Fruit fly (Drosophila melanogaster) whole organism, embryonic: ENCODE results near the gene CG31612.

Experiments
- Aef1 ChIP-seq: fragments of 200-800 bp; sonication (Bioruptor generic); IDR thresholded peaks from 3 replicates; pipeline ENCODE4 v1.3.6; 2022; ENCODE audit warnings: missing biosample characterization, missing genetic modification characterization
- Antp ChIP-seq: fragments of 200-800 bp; sonication (Bioruptor generic); optimal IDR thresholded peaks from 3 replicates; lab custom pipeline; 2016; ENCODE audit warnings: missing biosample characterization, missing genetic modification characterization
- Atf-2 ChIP-seq: fragments of 200-800 bp; sonication (Bioruptor generic); optimal IDR thresholded peaks from 2 replicates; lab custom pipeline; 2016; ENCODE audit warnings: missing biosample characterization, missing genetic modification characterization
- CG1647 ChIP-seq: fragments of 200-800 bp; sonication (Bioruptor generic); optimal IDR thresholded peaks from 3 replicates; lab custom pipeline; 2016; ENCODE audit warnings: missing biosample characterization, missing genetic modification characterization
- CG16813 ChIP-seq: fragments of 200-800 bp; sonication (Bioruptor generic); IDR thresholded peaks from 3 replicates; pipeline ENCODE4 v1.3.6; 2022; ENCODE audit warnings: missing biosample characterization, missing genetic modification characterization; ENCODE audit not compliant: partially characterized antibody
- CG2712 ChIP-seq: fragments of 200-800 bp; optimal IDR thresholded peaks from 3 replicates; lab custom pipeline; 2019; ENCODE audit warnings: missing biosample characterization, mild to moderate bottlenecking, missing genetic modification characterization, moderate library complexity
- CG34224 ChIP-seq: fragments of 200-800 bp; sonication (Bioruptor generic); IDR thresholded peaks from 3 replicates; pipeline ENCODE4 v1.3.6; 2022; ENCODE audit warnings: missing biosample characterization, missing genetic modification characterization; ENCODE audit not compliant: partially characterized antibody
- CG34376 ChIP-seq: fragments of 200-800 bp; sonication (Bioruptor generic); optimal IDR thresholded peaks from 2 replicates; lab custom pipeline; 2018; ENCODE audit warnings: missing biosample characterization, mild to moderate bottlenecking, missing genetic modification characterization
- CG4617 ChIP-seq: fragments of 200-800 bp; sonication (Bioruptor generic); optimal IDR thresholded peaks from 3 replicates; lab custom pipeline; 2016; ENCODE audit warnings: missing biosample characterization, missing genetic modification characterization, borderline replicate concordance
- CG5180 ChIP-seq: fragments of 200-800 bp; sonication (Bioruptor generic); optimal IDR thresholded peaks from 3 replicates; lab custom pipeline; 2017; ENCODE audit warnings: missing biosample characterization, missing genetic modification characterization, mild to moderate bottlenecking, moderate library complexity, missing genetic modification reagents
- CG5953 ChIP-seq: fragments of 200-800 bp; sonication (Bioruptor generic); IDR thresholded peaks from 2 replicates; pipeline ENCODE4 v1.3.6; 2022; ENCODE audit warnings: missing biosample characterization, missing genetic modification characterization
- CG7839 ChIP-seq: fragments of 200-800 bp; sonication (Bioruptor generic); optimal IDR thresholded peaks from 3 replicates; lab custom pipeline; 2018; ENCODE audit warnings: missing biosample characterization, mild to moderate bottlenecking, missing genetic modification characterization, moderate library complexity
- CG7963 ChIP-seq: fragments of 200-800 bp; sonication (Bioruptor generic); IDR thresholded peaks from 3 replicates; pipeline ENCODE4 v1.3.6; 2022; ENCODE audit warnings: missing biosample characterization, missing genetic modification characterization; ENCODE audit not compliant: partially characterized antibody
- CG8089 ChIP-seq: fragments of 200-800 bp; sonication (Bioruptor generic); optimal IDR thresholded peaks from 3 replicates; lab custom pipeline; 2016; ENCODE audit warnings: missing biosample characterization, missing genetic modification characterization
- D ChIP-seq, 2 experiments: fragments of 200-800 bp in 1 of 2; fragments of >200 bp in 1 of 2; sonication (Bioruptor generic) in 1 of 2; optimal IDR thresholded peaks; 2 replicates in 1 of 2; 3 replicates in 1 of 2; lab custom pipeline; 2017; ENCODE audit warnings: mild to moderate bottlenecking in 1 of 2, missing biosample characterization in 1 of 2, missing genetic modification characterization in 1 of 2, missing genetic modification reagents in 1 of 2
- E2f2 ChIP-seq: fragments of 200-800 bp; sonication (Bioruptor generic); IDR thresholded peaks from 2 replicates; pipeline ENCODE4 v1.3.6; 2022; ENCODE audit warnings: missing biosample characterization, missing genetic modification characterization
- Fer1 ChIP-seq: fragments of 200-800 bp; sonication (Bioruptor generic); optimal IDR thresholded peaks from 2 replicates; lab custom pipeline; 2017; ENCODE audit warnings: missing biosample characterization, mild to moderate bottlenecking, missing genetic modification characterization
- Fer3 ChIP-seq: fragments of 200-800 bp; sonication (Bioruptor generic); optimal IDR thresholded peaks from 2 replicates; lab custom pipeline; 2018; ENCODE audit warnings: missing biosample characterization, mild to moderate bottlenecking, missing genetic modification characterization, moderate library complexity
- HmgD ChIP-seq: fragments of 200-800 bp; sonication (Bioruptor generic); optimal IDR thresholded peaks from 3 replicates; lab custom pipeline; 2016; ENCODE audit warnings: missing biosample characterization, missing genetic modification characterization
- MBD-R2 ChIP-seq: fragments of 200-800 bp; sonication (Bioruptor generic); IDR thresholded peaks from 2 replicates; pipeline ENCODE4 v1.3.6; 2022; ENCODE audit warnings: missing biosample characterization, missing genetic modification characterization
- Nf-YA ChIP-seq: fragments of 200-800 bp; sonication (Bioruptor generic); IDR thresholded peaks from 2 replicates; pipeline ENCODE4 v1.3.6; 2022; ENCODE audit warnings: missing biosample characterization, missing genetic modification characterization
- Nf-YB ChIP-seq: fragments of 200-800 bp; sonication (Bioruptor generic); optimal IDR thresholded peaks from 3 replicates; lab custom pipeline; 2019; ENCODE audit warnings: missing biosample characterization, mild to moderate bottlenecking, missing genetic modification characterization, moderate library complexity
- Trl ChIP-seq, 3 experiments: fragments of >200 bp in 2 of 3; fragments of 200-800 bp in 1 of 3; sonication (Bioruptor generic) in 1 of 3; optimal IDR thresholded peaks; 2 replicates in 1 of 3; 3 replicates in 2 of 3; lab custom pipeline; 2016 to 2017; ENCODE audit warnings: missing biosample characterization in 1 of 3, missing genetic modification characterization in 1 of 3
- YL-1 ChIP-seq: fragments of 200-800 bp; sonication (Bioruptor generic); optimal IDR thresholded peaks from 3 replicates; lab custom pipeline; 2017; ENCODE audit warnings: missing biosample characterization, mild to moderate bottlenecking, missing genetic modification characterization
- ac ChIP-seq: fragments of 200-800 bp; sonication (Bioruptor generic); optimal IDR thresholded peaks from 3 replicates; lab custom pipeline; 2017; ENCODE audit warnings: missing biosample characterization, mild to moderate bottlenecking, missing genetic modification characterization
- ara ChIP-seq: fragments of 200-800 bp; sonication (Bioruptor generic); IDR thresholded peaks from 2 replicates; pipeline ENCODE4 v1.3.6; 2022; ENCODE audit warnings: missing biosample characterization, missing genetic modification characterization
- ato ChIP-seq: fragments of 200-800 bp; sonication (Bioruptor generic); IDR thresholded peaks from 2 replicates; pipeline ENCODE4 v1.3.6; 2022; ENCODE audit warnings: missing biosample characterization, missing genetic modification characterization; ENCODE audit not compliant: partially characterized antibody
- bbx ChIP-seq: fragments of 200-800 bp; sonication (Bioruptor generic); IDR thresholded peaks from 2 replicates; pipeline ENCODE4 v1.3.6; 2022; ENCODE audit warnings: missing biosample characterization, missing genetic modification characterization; ENCODE audit not compliant: partially characterized antibody
- bigmax ChIP-seq: fragments of 200-800 bp; sonication (Bioruptor generic); optimal IDR thresholded peaks from 2 replicates; lab custom pipeline; 2018; ENCODE audit warnings: missing biosample characterization, mild to moderate bottlenecking, missing genetic modification characterization
- disco-r ChIP-seq: fragments of 200-800 bp; sonication (Bioruptor generic); optimal IDR thresholded peaks from 2 replicates; lab custom pipeline; 2016; ENCODE audit warnings: missing biosample characterization, missing genetic modification characterization
- dm ChIP-seq: fragments of 200-800 bp; sonication (Bioruptor generic); optimal IDR thresholded peaks from 3 replicates; lab custom pipeline; 2016; ENCODE audit warnings: missing biosample characterization, missing genetic modification characterization
- dmrt11E ChIP-seq: fragments of 200-800 bp; sonication (Bioruptor generic); optimal IDR thresholded peaks from 3 replicates; lab custom pipeline; 2018; ENCODE audit warnings: missing biosample characterization, mild to moderate bottlenecking, missing genetic modification characterization, moderate library complexity
- ems ChIP-seq: fragments of 200-800 bp; sonication (Bioruptor generic); optimal IDR thresholded peaks from 3 replicates; lab custom pipeline; 2016; ENCODE audit warnings: missing biosample characterization, missing genetic modification characterization
- ewg ChIP-seq: fragments of 200-800 bp; sonication (Bioruptor generic); optimal IDR thresholded peaks from 3 replicates; lab custom pipeline; 2017; ENCODE audit warnings: mild to moderate bottlenecking, missing biosample characterization, missing genetic modification reagents, missing genetic modification characterization
- exex ChIP-seq: fragments of 200-800 bp; sonication (Bioruptor generic); optimal IDR thresholded peaks from 4 replicates; lab custom pipeline; 2018; ENCODE audit warnings: missing biosample characterization, mild to moderate bottlenecking, missing genetic modification characterization, moderate library complexity
- fu2 ChIP-seq: fragments of 200-800 bp; sonication (Bioruptor generic); optimal IDR thresholded peaks from 2 replicates; lab custom pipeline; 2016; ENCODE audit warnings: missing biosample characterization, missing genetic modification characterization
- gcm ChIP-seq: fragments of 200-800 bp; sonication (Bioruptor generic); optimal IDR thresholded peaks from 2 replicates; lab custom pipeline; 2019; ENCODE audit warnings: missing biosample characterization, mild to moderate bottlenecking, missing genetic modification characterization, moderate library complexity
- gcm2 ChIP-seq: fragments of 200-800 bp; sonication (Bioruptor generic); optimal IDR thresholded peaks from 2 replicates; lab custom pipeline; 2016; ENCODE audit warnings: missing biosample characterization, missing genetic modification characterization
- gro ChIP-seq: fragments of 200-800 bp; sonication (Bioruptor generic); optimal IDR thresholded peaks from 2 replicates; lab custom pipeline; 2016; ENCODE audit warnings: missing biosample characterization, missing genetic modification characterization
- ham ChIP-seq: fragments of 200-800 bp; sonication (Bioruptor generic); IDR thresholded peaks from 2 replicates; pipeline ENCODE4 v1.3.6; 2022; ENCODE audit warnings: missing biosample characterization, missing genetic modification characterization
- kah ChIP-seq: fragments of 200-800 bp; sonication (Bioruptor generic); optimal IDR thresholded peaks from 2 replicates; lab custom pipeline; 2018; ENCODE audit warnings: missing biosample characterization, mild to moderate bottlenecking, missing genetic modification characterization
- otp ChIP-seq: fragments of 200-800 bp; sonication (Bioruptor generic); IDR thresholded peaks from 3 replicates; pipeline ENCODE4, ENCODE4 v1.3.6; 2022; ENCODE audit warnings: missing biosample characterization, missing genetic modification characterization
- pum ChIP-seq: fragments of 200-800 bp; sonication (Bioruptor generic); optimal IDR thresholded peaks from 2 replicates; lab custom pipeline; 2016; ENCODE audit warnings: missing biosample characterization, missing genetic modification characterization
- schlank ChIP-seq: fragments of 200-800 bp; sonication (Bioruptor generic); optimal IDR thresholded peaks from 2 replicates; lab custom pipeline; 2018; ENCODE audit warnings: missing biosample characterization, mild to moderate bottlenecking, missing genetic modification characterization
- slou ChIP-seq: fragments of 200-800 bp; sonication (Bioruptor generic); optimal IDR thresholded peaks from 3 replicates; lab custom pipeline; 2016; ENCODE audit warnings: missing biosample characterization, missing genetic modification characterization
- tio ChIP-seq: fragments of 200-800 bp; sonication (Bioruptor generic); optimal IDR thresholded peaks from 2 replicates; lab custom pipeline; 2017; ENCODE audit warnings: missing biosample characterization, missing genetic modification characterization, inconsistent platforms
- z ChIP-seq: fragments of 200-800 bp; sonication (Bioruptor generic); IDR thresholded peaks from 3 replicates; pipeline ENCODE4 v1.3.6; 2022; ENCODE audit warnings: missing biosample characterization, missing genetic modification characterization
- zfh2 ChIP-seq: fragments of 200-800 bp; sonication (Bioruptor generic); optimal IDR thresholded peaks from 2 replicates; lab custom pipeline; 2016; ENCODE audit warnings: missing biosample characterization, missing genetic modification characterization

CG31612 gene

dm6 chr2L:21794547-21795341, 503 bp downstream of the CG31612 start (continued):
- TF ChIP-seq disco-r (peak; percentile 95), fu2 (GFP tag; lab: Kevin White, UChicago) (peak; percentile 96), CG5180 (GFP tag; lab: Kevin White, UChicago) (peak; percentile 87), CG1647 (GFP tag; lab: Kevin White, UChicago) (peak; percentile 95), zfh2 (GFP tag; lab: Kevin White, UChicago) (peak; percentile 97), CG4617 (GFP tag; lab: Kevin White, UChicago) (peak; percentile 93), Trl (optimal IDR thresholded peaks at IDR 0.05; lab: Kevin White, UChicago) (peak; percentile 81 to 90), Trl (GFP tag; optimal IDR thresholded peaks at IDR 0.05; lab: Kevin White, UChicago) (peak; percentile 97), z (GFP tag; lab: Robert Waterston, UW) (peak; percentile 97), Nf-YA (GFP tag; lab: Robert Waterston, UW) (peak; percentile 92), Atf-2 (GFP tag; lab: Kevin White, UChicago) (peak; percentile 97), gcm (GFP tag; lab: Kevin White, UChicago) (peak; percentile 97), otp (GFP tag; lab: Robert Waterston, UW) (peak; percentile 94), ac (peak; percentile 94), ewg (GFP tag; lab: Kevin White, UChicago) (peak; percentile 94), slou (peak; percentile 95), CG7963 (GFP tag; lab: Robert Waterston, UW) (no peak), gcm2 (GFP tag; lab: Kevin White, UChicago) (peak; percentile 93), CG5953 (GFP tag; lab: Robert Waterston, UW) (peak; percentile 90), MBD-R2 (GFP tag; lab: Robert Waterston, UW) (peak; percentile 97), CG34224 (GFP tag; lab: Robert Waterston, UW) (peak; percentile 39; the same call in 1 of the 3 replicates), schlank (tag; lab: Kevin White, UChicago) (peak; percentile 95), dmrt11E (tag; lab: Kevin White, UChicago) (peak; percentile 98), ems (GFP tag; lab: Kevin White, UChicago) (peak; percentile 97), tio (peak; percentile 96), Aef1 (GFP tag; lab: Robert Waterston, UW) (peak; percentile 96), ara (peak; percentile 98), CG7839 (tag; lab: Kevin White, UChicago) (peak; percentile 98), ham (GFP tag; lab: Robert Waterston, UW) (peak; percentile 89), gro (peak; percentile 96), kah (GFP tag; lab: Kevin White, UChicago) (peak; percentile 89), Fer3 (peak; percentile 98), CG34376 (peak; percentile 97), dm (GFP tag; lab: Kevin White, UChicago) (peak; percentile 90), Antp (peak; percentile 97), D (optimal IDR thresholded peaks at IDR 0.05; lab: Kevin White, UChicago) (no peak), D (GFP tag; optimal IDR thresholded peaks at IDR 0.05; lab: Kevin White, UChicago) (peak; percentile 95), CG16813 (no peak), CG8089 (peak; percentile 93), bbx (GFP tag; lab: Robert Waterston, UW) (no peak), pum (GFP tag; lab: Kevin White, UChicago) (peak; percentile 97), Fer1 (GFP tag; lab: Kevin White, UChicago) (peak; percentile 98), HmgD (GFP tag; lab: Kevin White, UChicago) (peak; percentile 91), CG2712 (tag; lab: Kevin White, UChicago) (peak; percentile 99), E2f2 (GFP tag; lab: Robert Waterston, UW) (peak; percentile 84), bigmax (GFP tag; lab: Kevin White, UChicago) (peak; percentile 55), YL-1 (GFP tag; lab: Kevin White, UChicago) (peak; percentile 92), Nf-YB (GFP tag; lab: Kevin White, UChicago) (peak; percentile 85), ato (GFP tag; lab: Robert Waterston, UW) (no peak), exex (tag; lab: Kevin White, UChicago) (peak; percentile 87)
